Fruit fly (Drosophila melanogaster) whole organism, embryonic: ENCODE measurements around the gene CG4364.

Experiments
- Atf-2 ChIP-seq: fragments of 200-800 bp; sonication (Bioruptor generic); optimal IDR thresholded peaks from 2 replicates; lab custom pipeline; 2016; ENCODE audit warnings: missing biosample characterization, missing genetic modification characterization
- CG11504 ChIP-seq: fragments of 200-800 bp; sonication (Bioruptor generic); optimal IDR thresholded peaks from 3 replicates; lab custom pipeline; 2019; ENCODE audit warnings: missing biosample characterization, mild to moderate bottlenecking, missing genetic modification characterization, moderate library complexity
- CG12391 ChIP-seq: fragments of 200-800 bp; sonication (Bioruptor generic); optimal IDR thresholded peaks from 3 replicates; lab custom pipeline; 2018; ENCODE audit warnings: missing biosample characterization, mild to moderate bottlenecking, missing genetic modification characterization, moderate library complexity
- CG12942 ChIP-seq: fragments of 200-800 bp; sonication (Bioruptor generic); optimal IDR thresholded peaks from 3 replicates; lab custom pipeline; 2016; ENCODE audit warnings: missing biosample characterization, missing genetic modification characterization
- CG13424 ChIP-seq: fragments of 200-800 bp; sonication (Bioruptor generic); optimal IDR thresholded peaks from 2 replicates; lab custom pipeline; 2019; ENCODE audit warnings: missing biosample characterization, mild to moderate bottlenecking, missing genetic modification characterization, moderate library complexity
- CG15696 ChIP-seq: fragments of 200-800 bp; sonication (Bioruptor generic); optimal IDR thresholded peaks from 2 replicates; lab custom pipeline; 2019; ENCODE audit warnings: missing biosample characterization, mild to moderate bottlenecking, missing genetic modification characterization, moderate library complexity
- CG16779 ChIP-seq: fragments of 200-800 bp; sonication (Bioruptor generic); IDR thresholded peaks from 2 replicates; pipeline ENCODE4 v1.3.6; 2022; ENCODE audit warnings: missing biosample characterization, missing genetic modification characterization
- CG17359 ChIP-seq: fragments of 200-800 bp; sonication (Bioruptor generic); optimal IDR thresholded peaks from 3 replicates; lab custom pipeline; 2018; ENCODE audit warnings: missing biosample characterization, mild to moderate bottlenecking, missing genetic modification characterization, moderate library complexity
- CG17829 ChIP-seq: fragments of 200-800 bp; optimal IDR thresholded peaks from 2 replicates; lab custom pipeline; 2019; ENCODE audit warnings: missing biosample characterization, mild to moderate bottlenecking, missing genetic modification characterization, moderate library complexity
- CG2875 ChIP-seq: fragments of 200-800 bp; sonication (Bioruptor generic); optimal IDR thresholded peaks from 2 replicates; lab custom pipeline; 2017; ENCODE audit warnings: missing biosample characterization, mild to moderate bottlenecking, missing genetic modification characterization, missing genetic modification reagents
- CG32772 ChIP-seq: fragments of 200-800 bp; sonication (Bioruptor generic); IDR thresholded peaks from 2 replicates; pipeline ENCODE4 v1.3.6; 2022; ENCODE audit warnings: missing biosample characterization, missing genetic modification characterization
- CG33557 ChIP-seq: fragments of 200-800 bp; sonication (Bioruptor generic); optimal IDR thresholded peaks from 2 replicates; lab custom pipeline; 2019; ENCODE audit warnings: missing biosample characterization, mild to moderate bottlenecking, missing genetic modification characterization, moderate library complexity
- CG34224 ChIP-seq: fragments of 200-800 bp; sonication (Bioruptor generic); IDR thresholded peaks from 3 replicates; pipeline ENCODE4 v1.3.6; 2022; ENCODE audit warnings: missing biosample characterization, missing genetic modification characterization; ENCODE audit not compliant: partially characterized antibody
- CG34422 ChIP-seq: fragments of 200-800 bp; sonication (Bioruptor generic); IDR thresholded peaks from 3 replicates; pipeline ENCODE4 v1.3.6; 2022; ENCODE audit warnings: missing biosample characterization, missing genetic modification characterization
- CG4617 ChIP-seq: fragments of 200-800 bp; sonication (Bioruptor generic); optimal IDR thresholded peaks from 3 replicates; lab custom pipeline; 2016; ENCODE audit warnings: missing biosample characterization, missing genetic modification characterization, borderline replicate concordance
- CG7963 ChIP-seq: fragments of 200-800 bp; sonication (Bioruptor generic); IDR thresholded peaks from 3 replicates; pipeline ENCODE4 v1.3.6; 2022; ENCODE audit warnings: missing biosample characterization, missing genetic modification characterization; ENCODE audit not compliant: partially characterized antibody
- CG8290 ChIP-seq, 3 experiments: fragments of 200-800 bp; sonication (Bioruptor generic); optimal IDR thresholded peaks; 2 replicates each; lab custom pipeline; 2016 to 2019; ENCODE audit warnings: missing biosample characterization in 3 of 3, missing genetic modification characterization in 3 of 3, mild to moderate bottlenecking in 2 of 3, moderate library complexity in 1 of 3
- CG8388 ChIP-seq: fragments of 200-800 bp; sonication (Bioruptor generic); optimal IDR thresholded peaks from 2 replicates; lab custom pipeline; 2019; ENCODE audit warnings: missing biosample characterization, mild to moderate bottlenecking, missing genetic modification characterization, moderate library complexity
- CG8944 ChIP-seq: fragments of 200-800 bp; sonication (Bioruptor generic); optimal IDR thresholded peaks from 3 replicates; lab custom pipeline; 2016; ENCODE audit warnings: missing biosample characterization, missing genetic modification characterization
- CG9609 ChIP-seq: fragments of 200-800 bp; sonication (Bioruptor generic); optimal IDR thresholded peaks from 3 replicates; lab custom pipeline; 2016; ENCODE audit warnings: missing biosample characterization, missing genetic modification characterization
- D19A ChIP-seq: fragments of 200-800 bp; optimal IDR thresholded peaks from 3 replicates; lab custom pipeline; 2019; ENCODE audit warnings: missing biosample characterization, mild to moderate bottlenecking, missing genetic modification characterization, moderate library complexity
- D19B ChIP-seq: fragments of 200-800 bp; sonication (Bioruptor generic); optimal IDR thresholded peaks from 2 replicates; lab custom pipeline; 2017; ENCODE audit warnings: missing biosample characterization, mild to moderate bottlenecking, missing genetic modification characterization
- Dfd ChIP-seq, 2 experiments: fragments of >200 bp; optimal IDR thresholded peaks; 2 replicates each; lab custom pipeline; 2017; ENCODE audit warnings: missing biosample characterization in 2 of 2, missing genetic modification characterization in 2 of 2
- Hey ChIP-seq: fragments of 200-800 bp; sonication (Bioruptor generic); optimal IDR thresholded peaks from 3 replicates; lab custom pipeline; 2018; ENCODE audit warnings: missing biosample characterization, mild to moderate bottlenecking, missing genetic modification characterization
- Hr51 ChIP-seq, 2 experiments: fragments of 200-800 bp; sonication (Bioruptor generic); optimal IDR thresholded peaks; 2 replicates in 1 of 2; 3 replicates in 1 of 2; lab custom pipeline; 2016 to 2018; ENCODE audit warnings: missing biosample characterization in 2 of 2, missing genetic modification characterization in 2 of 2, mild to moderate bottlenecking in 1 of 2, moderate library complexity in 1 of 2
- Lhr ChIP-seq: fragments of 200-800 bp; sonication (Bioruptor generic); optimal IDR thresholded peaks from 3 replicates; lab custom pipeline; 2017; ENCODE audit warnings: mild to moderate bottlenecking, missing biosample characterization, missing genetic modification reagents, missing genetic modification characterization
- MBD-R2 ChIP-seq: fragments of 200-800 bp; sonication (Bioruptor generic); IDR thresholded peaks from 2 replicates; pipeline ENCODE4 v1.3.6; 2022; ENCODE audit warnings: missing biosample characterization, missing genetic modification characterization
- Med ChIP-seq: fragments of 200-800 bp; sonication (Bioruptor generic); peaks from one replicate; lab custom pipeline; 2016; ENCODE audit warnings: missing biosample characterization, missing genetic modification characterization, mild to moderate bottlenecking, inconsistent platforms, moderate library complexity
- Myb ChIP-seq: fragments of 200-800 bp; sonication (Bioruptor generic); optimal IDR thresholded peaks from 2 replicates; lab custom pipeline; 2016; ENCODE audit warnings: missing biosample characterization, missing genetic modification characterization
- NC2α ChIP-seq: fragments of 200-800 bp; sonication (Bioruptor generic); optimal IDR thresholded peaks from 2 replicates; lab custom pipeline; 2016; ENCODE audit warnings: missing biosample characterization, missing genetic modification characterization
- Nf-YC ChIP-seq: fragments of 200-800 bp; optimal IDR thresholded peaks from 3 replicates; lab custom pipeline; 2019; ENCODE audit warnings: missing biosample characterization, mild to moderate bottlenecking, missing genetic modification characterization, moderate library complexity
- Scr ChIP-seq: fragments of 200-800 bp; sonication (Bioruptor generic); IDR thresholded peaks from 2 replicates; pipeline ENCODE4 v1.3.6; 2022; ENCODE audit warnings: missing biosample characterization, missing genetic modification characterization; ENCODE audit not compliant: partially characterized antibody
- Vsx1 ChIP-seq: fragments of 200-800 bp; sonication (Bioruptor generic); optimal IDR thresholded peaks from 2 replicates; lab custom pipeline; 2017; ENCODE audit warnings: missing biosample characterization, mild to moderate bottlenecking, missing genetic modification characterization, missing genetic modification reagents
- Xbp1 ChIP-seq: fragments of 200-800 bp; sonication (Bioruptor generic); optimal IDR thresholded peaks from 3 replicates; lab custom pipeline; 2016; ENCODE audit warnings: missing biosample characterization, mild to moderate bottlenecking, missing genetic modification characterization
- caup ChIP-seq: fragments of 200-800 bp; sonication (Bioruptor generic); optimal IDR thresholded peaks from 3 replicates; lab custom pipeline; 2017; ENCODE audit warnings: missing biosample characterization, mild to moderate bottlenecking, missing genetic modification characterization, moderate library complexity; ENCODE audit not compliant: severe bottlenecking
- cwo ChIP-seq: fragments of 200-800 bp; sonication (Bioruptor generic); optimal IDR thresholded peaks from 3 replicates; lab custom pipeline; 2017; ENCODE audit warnings: missing biosample characterization, missing genetic modification characterization, mild to moderate bottlenecking, moderate library complexity, missing genetic modification reagents
- esg ChIP-seq: fragments of 200-800 bp; sonication (Bioruptor generic); conservative IDR thresholded peaks from 2 replicates; pipeline ENCODE4 v1.3.6; 2022; ENCODE audit warnings: missing biosample characterization, missing genetic modification characterization
- exex ChIP-seq: fragments of 200-800 bp; sonication (Bioruptor generic); optimal IDR thresholded peaks from 4 replicates; lab custom pipeline; 2018; ENCODE audit warnings: missing biosample characterization, mild to moderate bottlenecking, missing genetic modification characterization, moderate library complexity
- onecut ChIP-seq: fragments of 200-800 bp; sonication (Bioruptor generic); IDR thresholded peaks from 2 replicates; pipeline ENCODE4 v1.3.6; 2022; ENCODE audit warnings: missing biosample characterization, missing genetic modification characterization
- org-1 ChIP-seq: fragments of 200-800 bp; sonication (Bioruptor generic); optimal IDR thresholded peaks from 2 replicates; lab custom pipeline; 2017; ENCODE audit warnings: missing biosample characterization, missing genetic modification characterization
- row ChIP-seq: fragments of 200-800 bp; sonication (Bioruptor generic); IDR thresholded peaks from 3 replicates; pipeline ENCODE4 v1.3.6; 2022; ENCODE audit warnings: missing biosample characterization, missing genetic modification characterization
- schlank ChIP-seq: fragments of 200-800 bp; sonication (Bioruptor generic); optimal IDR thresholded peaks from 2 replicates; lab custom pipeline; 2018; ENCODE audit warnings: missing biosample characterization, mild to moderate bottlenecking, missing genetic modification characterization
- shn ChIP-seq: fragments of 200-800 bp; sonication (Bioruptor generic); optimal IDR thresholded peaks from 3 replicates; lab custom pipeline; 2016; ENCODE audit warnings: missing biosample characterization, missing genetic modification characterization
- sna ChIP-seq: fragments of 200-800 bp; sonication (Bioruptor generic); IDR thresholded peaks from 2 replicates; pipeline ENCODE4 v1.3.6; 2022; ENCODE audit warnings: missing biosample characterization, missing genetic modification characterization; ENCODE audit not compliant: partially characterized antibody
- sug ChIP-seq: fragments of 200-800 bp; optimal IDR thresholded peaks from 2 replicates; lab custom pipeline; 2019; ENCODE audit warnings: missing biosample characterization, mild to moderate bottlenecking, missing genetic modification characterization, moderate library complexity
- tx ChIP-seq: fragments of 200-800 bp; sonication (Bioruptor generic); optimal IDR thresholded peaks from 2 replicates; lab custom pipeline; 2016; ENCODE audit warnings: missing biosample characterization, missing genetic modification characterization
- vnd ChIP-seq: fragments of 200-800 bp; sonication (Bioruptor generic); IDR thresholded peaks from 3 replicates; pipeline ENCODE4 v1.3.6; 2022; ENCODE audit warnings: missing biosample characterization, missing genetic modification characterization; ENCODE audit not compliant: partially characterized antibody
- wdn ChIP-seq: fragments of 200-800 bp; sonication (Bioruptor generic); IDR thresholded peaks from 2 replicates; pipeline ENCODE4 v1.3.6; 2022; ENCODE audit warnings: missing biosample characterization, missing genetic modification characterization
- zen2 ChIP-seq: fragments of 200-800 bp; sonication (Bioruptor generic); IDR thresholded peaks from 3 replicates; pipeline ENCODE4 v1.3.6; 2022; ENCODE audit warnings: missing biosample characterization, missing genetic modification characterization; ENCODE audit not compliant: partially characterized antibody

The CG4364 gene

DNA sequence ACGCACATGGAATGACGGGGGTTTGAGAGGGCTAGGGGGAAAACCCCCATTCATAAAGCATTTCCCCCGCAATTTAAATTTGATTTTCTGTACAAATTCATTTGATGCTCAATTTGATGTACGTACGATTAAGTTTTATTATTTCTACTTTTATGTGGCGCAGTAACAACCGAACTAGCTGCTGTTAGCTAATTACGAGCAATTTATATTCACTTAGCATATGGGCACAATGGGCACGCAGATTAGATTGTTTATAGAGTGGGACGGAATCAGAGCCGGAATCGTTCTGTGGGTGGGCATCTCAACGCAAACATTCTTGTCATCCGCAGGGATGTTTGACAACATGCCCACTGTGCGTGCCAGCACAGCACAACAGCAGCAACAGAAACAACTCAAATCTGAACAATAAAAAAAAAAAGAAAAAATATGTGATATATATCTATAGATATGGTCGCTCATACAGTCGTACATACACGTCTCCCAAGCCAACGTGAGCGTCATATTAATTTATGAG, 40.1 kb downstream of the CG4364 start (continued):
- TF ChIP-seq Hey (tag; lab: Kevin White, UChicago) (no peak), Hr51 (GFP tag; optimal IDR thresholded peaks at IDR 0.05; lab: Kevin White, UChicago) (no peak), row (no peak), Dfd (GFP tag; optimal IDR thresholded peaks at IDR 0.05; lab: Kevin White, UChicago) (no peak), Vsx1 (no peak), CG7963 (GFP tag; lab: Robert Waterston, UW) (no peak), Xbp1 (GFP tag; lab: Kevin White, UChicago) (no peak), exex (peak; percentile 37), vnd (GFP tag; lab: Robert Waterston, UW) (no peak), CG17829 (tag; lab: Kevin White, UChicago) (no peak), caup (GFP tag; lab: Kevin White, UChicago) (peak; percentile 4), CG13424 (tag; lab: Kevin White, UChicago) (no peak), CG34422 (GFP tag; lab: Robert Waterston, UW) (no peak), CG34224 (GFP tag; lab: Robert Waterston, UW) (no peak), wdn (no peak), CG2875 (GFP tag; lab: Kevin White, UChicago) (no peak), sna (GFP tag; lab: Robert Waterston, UW) (no peak), Scr (GFP tag; lab: Robert Waterston, UW) (no peak), cwo (GFP tag; lab: Kevin White, UChicago) (peak; percentile 18), CG9609 (GFP tag; lab: Kevin White, UChicago) (no peak), Myb (GFP tag; lab: Kevin White, UChicago) (no peak), CG11504 (tag; lab: Kevin White, UChicago) (no peak), NC2α (no peak), Lhr (GFP tag; lab: Kevin White, UChicago) (no peak), schlank (no peak), CG17359 (tag; lab: Kevin White, UChicago) (no peak), shn (GFP tag; lab: Kevin White, UChicago) (no peak), Med (GFP tag; lab: Kevin White, UChicago) (peak; percentile 65), sug (tag; lab: Kevin White, UChicago) (peak; percentile 55), CG33557 (GFP tag; lab: Kevin White, UChicago) (no peak), CG8290 (GFP tag; optimal IDR thresholded peaks at IDR 0.05; lab: Kevin White, UChicago) (no peak), CG8290 (tag; optimal IDR thresholded peaks at IDR 0.05; lab: Kevin White, UChicago) (peak in 1 of 2 experiments; percentile 31), tx (GFP tag; lab: Kevin White, UChicago) (no peak), CG8388 (GFP tag; lab: Kevin White, UChicago) (no peak), Nf-YC (tag; lab: Kevin White, UChicago) (peak; percentile 9), MBD-R2 (GFP tag; lab: Robert Waterston, UW) (peak; percentile 16; the same call in 1 of the 2 replicates), onecut (GFP tag; lab: Robert Waterston, UW) (no peak), D19B (GFP tag; lab: Kevin White, UChicago) (no peak), Atf-2 (GFP tag; lab: Kevin White, UChicago) (no peak), CG32772 (GFP tag; lab: Robert Waterston, UW) (no peak), CG8944 (GFP tag; lab: Kevin White, UChicago) (no peak), esg (GFP tag; lab: Robert Waterston, UW) (no peak), zen2 (GFP tag; lab: Robert Waterston, UW) (no peak), CG4617 (GFP tag; lab: Kevin White, UChicago) (no peak), D19A (tag; lab: Kevin White, UChicago) (no peak), CG15696 (tag; lab: Kevin White, UChicago) (no peak), CG12942 (GFP tag; lab: Kevin White, UChicago) (no peak), org-1 (GFP tag; lab: Kevin White, UChicago) (no peak), CG12391 (tag; lab: Kevin White, UChicago) (no peak), CG16779 (no peak)
